ENCODE assay signal across 1 fruit fly cellular context in genomic region chr3R:25651414-25651813, dm6.
TF ChIP-seq lines count a peak whose summit lies in the region.

No protein-coding gene starts in this region.

TF ChIP-seq in whole organism, embryonic, 481 proteins besides CTCF, POLR2A, EP300 and RAD21 (continued from another document):
- TF ChIP-seq CG17385 (GFP tag; optimal IDR thresholded peaks at IDR 0.05; lab: Kevin White, UChicago) (peak; percentile 10), PHDP (tag; optimal IDR thresholded peaks at IDR 0.05; lab: Kevin White, UChicago) (peak; percentile 27), CG10979 (tag; optimal IDR thresholded peaks at IDR 0.05; lab: Kevin White, UChicago) (peak; percentile 33), ssp (GFP tag; IDR thresholded peaks at IDR 0.05; lab: Robert Waterston, UW) (no peak), Dek (tag; optimal IDR thresholded peaks at IDR 0.05; lab: Kevin White, UChicago) (no peak), pita (GFP tag; optimal IDR thresholded peaks at IDR 0.05; lab: Kevin White, UChicago) (no peak), CG10366 (GFP tag; IDR thresholded peaks at IDR 0.05; lab: Robert Waterston, UW) (peak; percentile 28; the same call in 1 of the 2 replicates), row (GFP tag; IDR thresholded peaks at IDR 0.05; lab: Robert Waterston, UW) (peak; percentile 46; the same call in 2 of the 3 replicates), crol (GFP tag; IDR thresholded peaks at IDR 0.05; lab: Robert Waterston, UW) (no peak), ftz-f1 (GFP tag; optimal IDR thresholded peaks at IDR 0.05; lab: Kevin White, UChicago) (no peak), pan (optimal IDR thresholded peaks at IDR 0.05; lab: Kevin White, UChicago) (no peak), pan (GFP tag; optimal IDR thresholded peaks at IDR 0.05 in 1 of 2, IDR thresholded peaks at IDR 0.05 in 1 of 2) (peak in 1 of 2 experiments; percentile 40), sob (GFP tag; IDR thresholded peaks at IDR 0.05; lab: Robert Waterston, UW) (0 out of 2 replicates have a peak, but pooled peaks have one; percentile 12), unpg (GFP tag; optimal IDR thresholded peaks at IDR 0.05; lab: Kevin White, UChicago) (peak; percentile 39), Xbp1 (GFP tag; optimal IDR thresholded peaks at IDR 0.05; lab: Kevin White, UChicago) (peak; percentile 2)
